Fruit fly (Drosophila melanogaster) whole organism, embryonic: ENCODE results near the gene CG32192.

Experiments
- Adf1 ChIP-seq: fragments of 200-800 bp; sonication (Bioruptor generic); IDR thresholded peaks from 2 replicates; pipeline ENCODE4 v1.3.6; 2022; ENCODE audit warnings: missing biosample characterization, missing genetic modification characterization
- CG10209 ChIP-seq: fragments of 200-800 bp; sonication (Bioruptor generic); optimal IDR thresholded peaks from 3 replicates; lab custom pipeline; 2017; ENCODE audit warnings: missing biosample characterization, mild to moderate bottlenecking, missing genetic modification characterization, missing genetic modification reagents
- CG12236 ChIP-seq: fragments of 200-800 bp; sonication (Bioruptor generic); optimal IDR thresholded peaks from 2 replicates; lab custom pipeline; 2016; ENCODE audit warnings: missing biosample characterization, missing genetic modification characterization
- CG14965 ChIP-seq: fragments of 200-800 bp; sonication (Bioruptor generic); optimal IDR thresholded peaks from 2 replicates; lab custom pipeline; 2016; ENCODE audit warnings: missing biosample characterization, missing genetic modification characterization, borderline replicate concordance
- CG15514 ChIP-seq: fragments of 200-800 bp; sonication (Bioruptor generic); optimal IDR thresholded peaks from 3 replicates; lab custom pipeline; 2017; ENCODE audit warnings: missing biosample characterization, missing genetic modification characterization, mild to moderate bottlenecking, moderate library complexity, missing genetic modification reagents
- CG1647 ChIP-seq: fragments of 200-800 bp; sonication (Bioruptor generic); optimal IDR thresholded peaks from 3 replicates; lab custom pipeline; 2016; ENCODE audit warnings: missing biosample characterization, missing genetic modification characterization
- CG17359 ChIP-seq: fragments of 200-800 bp; sonication (Bioruptor generic); optimal IDR thresholded peaks from 3 replicates; lab custom pipeline; 2018; ENCODE audit warnings: missing biosample characterization, mild to moderate bottlenecking, missing genetic modification characterization, moderate library complexity
- CG18476 ChIP-seq: fragments of 200-800 bp; sonication (Bioruptor generic); optimal IDR thresholded peaks from 2 replicates; lab custom pipeline; 2016; ENCODE audit warnings: missing biosample characterization, mild to moderate bottlenecking, missing genetic modification characterization
- CG32767 ChIP-seq: fragments of 200-800 bp; sonication (Bioruptor generic); IDR thresholded peaks from 2 replicates; pipeline ENCODE4 v1.3.6; 2022; ENCODE audit warnings: missing biosample characterization, missing genetic modification characterization
- CG6791 ChIP-seq: fragments of 200-800 bp; sonication (Bioruptor generic); IDR thresholded peaks from 3 replicates; pipeline ENCODE4 v1.3.6; 2022; ENCODE audit warnings: missing biosample characterization, missing genetic modification characterization; ENCODE audit not compliant: partially characterized antibody
- CG9437 ChIP-seq: fragments of 200-800 bp; sonication (Bioruptor generic); optimal IDR thresholded peaks from 2 replicates; lab custom pipeline; 2018; ENCODE audit warnings: missing biosample characterization, mild to moderate bottlenecking, missing genetic modification characterization
- D19A ChIP-seq: fragments of 200-800 bp; optimal IDR thresholded peaks from 3 replicates; lab custom pipeline; 2019; ENCODE audit warnings: missing biosample characterization, mild to moderate bottlenecking, missing genetic modification characterization, moderate library complexity
- Deaf1 ChIP-seq: fragments of 200-800 bp; optimal IDR thresholded peaks from 3 replicates; lab custom pipeline; 2019; ENCODE audit warnings: missing biosample characterization, mild to moderate bottlenecking, missing genetic modification characterization, moderate library complexity
- E2f2 ChIP-seq: fragments of 200-800 bp; sonication (Bioruptor generic); IDR thresholded peaks from 2 replicates; pipeline ENCODE4 v1.3.6; 2022; ENCODE audit warnings: missing biosample characterization, missing genetic modification characterization
- Fer2 ChIP-seq: fragments of 200-800 bp; sonication (Bioruptor generic); optimal IDR thresholded peaks from 2 replicates; lab custom pipeline; 2018; ENCODE audit warnings: missing biosample characterization, mild to moderate bottlenecking, missing genetic modification characterization, moderate library complexity
- H15 ChIP-seq: fragments of 200-800 bp; sonication (Bioruptor generic); IDR thresholded peaks from 3 replicates; pipeline ENCODE4 v1.3.6; 2022; ENCODE audit warnings: missing biosample characterization, missing genetic modification characterization
- HLH3B ChIP-seq: fragments of 200-800 bp; sonication (Bioruptor generic); IDR thresholded peaks from 2 replicates; pipeline ENCODE4 v1.3.6; 2022; ENCODE audit warnings: missing biosample characterization, missing genetic modification characterization
- HLHmδ ChIP-seq: fragments of 200-800 bp; sonication (Bioruptor generic); optimal IDR thresholded peaks from 2 replicates; lab custom pipeline; 2018; ENCODE audit warnings: missing biosample characterization, mild to moderate bottlenecking, missing genetic modification characterization, moderate library complexity
- Hey ChIP-seq: fragments of 200-800 bp; sonication (Bioruptor generic); optimal IDR thresholded peaks from 3 replicates; lab custom pipeline; 2018; ENCODE audit warnings: missing biosample characterization, mild to moderate bottlenecking, missing genetic modification characterization
- HmgD ChIP-seq: fragments of 200-800 bp; sonication (Bioruptor generic); optimal IDR thresholded peaks from 3 replicates; lab custom pipeline; 2016; ENCODE audit warnings: missing biosample characterization, missing genetic modification characterization
- Hr51 ChIP-seq, 2 experiments: fragments of 200-800 bp; sonication (Bioruptor generic); optimal IDR thresholded peaks; 2 replicates in 1 of 2; 3 replicates in 1 of 2; lab custom pipeline; 2016 to 2018; ENCODE audit warnings: missing biosample characterization in 2 of 2, missing genetic modification characterization in 2 of 2, mild to moderate bottlenecking in 1 of 2, moderate library complexity in 1 of 2
- Hr78 ChIP-seq, 2 experiments: fragments of 200-800 bp in 1 of 2; fragments of >200 bp in 1 of 2; sonication (Bioruptor generic) in 1 of 2; optimal IDR thresholded peaks; 2 replicates each; lab custom pipeline; 2017 to 2019; ENCODE audit warnings: missing biosample characterization in 2 of 2, missing genetic modification characterization in 2 of 2, mild to moderate bottlenecking in 1 of 2, moderate library complexity in 1 of 2
- Lhr ChIP-seq: fragments of 200-800 bp; sonication (Bioruptor generic); optimal IDR thresholded peaks from 3 replicates; lab custom pipeline; 2017; ENCODE audit warnings: mild to moderate bottlenecking, missing biosample characterization, missing genetic modification reagents, missing genetic modification characterization
- Max ChIP-seq: fragments of 200-800 bp; sonication (Bioruptor generic); optimal IDR thresholded peaks from 2 replicates; lab custom pipeline; 2016; ENCODE audit warnings: missing biosample characterization, mild to moderate bottlenecking, missing genetic modification characterization
- Rfx ChIP-seq: fragments of 200-800 bp; sonication (Bioruptor generic); IDR thresholded peaks from 2 replicates; pipeline ENCODE4 v1.3.6; 2022; ENCODE audit warnings: missing biosample characterization, missing genetic modification characterization
- Sox102F ChIP-seq: fragments of 200-800 bp; sonication (Bioruptor generic); optimal IDR thresholded peaks from 2 replicates; lab custom pipeline; 2018; ENCODE audit warnings: missing biosample characterization, mild to moderate bottlenecking, missing genetic modification characterization, moderate library complexity
- bab2 ChIP-seq: fragments of 200-800 bp; sonication (Bioruptor generic); optimal IDR thresholded peaks from 2 replicates; lab custom pipeline; 2016; ENCODE audit warnings: missing biosample characterization, missing genetic modification characterization
- corto ChIP-seq: fragments of 200-800 bp; sonication (Bioruptor generic); optimal IDR thresholded peaks from 2 replicates; lab custom pipeline; 2016; ENCODE audit warnings: missing biosample characterization, mild to moderate bottlenecking, missing genetic modification characterization, moderate library complexity
- croc ChIP-seq: fragments of 200-800 bp; sonication (Bioruptor generic); conservative IDR thresholded peaks from 3 replicates; pipeline ENCODE4 v1.3.6; 2022; ENCODE audit warnings: missing biosample characterization, missing genetic modification characterization
- crol ChIP-seq: fragments of 200-800 bp; sonication (Bioruptor generic); IDR thresholded peaks from 2 replicates; pipeline ENCODE4 v1.3.6; 2022; ENCODE audit warnings: missing biosample characterization, missing genetic modification characterization
- disco-r ChIP-seq: fragments of 200-800 bp; sonication (Bioruptor generic); optimal IDR thresholded peaks from 2 replicates; lab custom pipeline; 2016; ENCODE audit warnings: missing biosample characterization, missing genetic modification characterization
- emc ChIP-seq: fragments of 200-800 bp; sonication (Bioruptor generic); optimal IDR thresholded peaks from 2 replicates; lab custom pipeline; 2016; ENCODE audit warnings: missing biosample characterization, missing genetic modification characterization
- fd64A ChIP-seq: fragments of 200-800 bp; sonication (Bioruptor generic); optimal IDR thresholded peaks from 3 replicates; lab custom pipeline; 2018; ENCODE audit warnings: missing biosample characterization, mild to moderate bottlenecking, missing genetic modification characterization
- fru ChIP-seq: fragments of >200 bp; optimal IDR thresholded peaks from 2 replicates; lab custom pipeline; 2017
- gt ChIP-seq: fragments of 200-800 bp; sonication (Bioruptor generic); IDR thresholded peaks from 2 replicates; pipeline ENCODE4 v1.3.6; 2022; ENCODE audit warnings: missing biosample characterization, missing genetic modification characterization
- kay ChIP-seq: fragments of 200-800 bp; sonication (Bioruptor generic); optimal IDR thresholded peaks from 2 replicates; lab custom pipeline; 2016; ENCODE audit warnings: missing biosample characterization, missing genetic modification characterization
- lmd ChIP-seq: fragments of 200-800 bp; sonication (Bioruptor generic); IDR thresholded peaks from 2 replicates; pipeline ENCODE4 v1.3.6; 2022; ENCODE audit warnings: missing biosample characterization, missing genetic modification characterization
- nerfin-1 ChIP-seq: fragments of 200-800 bp; sonication (Bioruptor generic); optimal IDR thresholded peaks from 3 replicates; lab custom pipeline; 2019; ENCODE audit warnings: missing biosample characterization, mild to moderate bottlenecking, missing genetic modification characterization, moderate library complexity
- p53 ChIP-seq: fragments of 200-800 bp; sonication (Bioruptor generic); optimal IDR thresholded peaks from 2 replicates; lab custom pipeline; 2016; ENCODE audit warnings: missing biosample characterization, missing genetic modification characterization
- pb ChIP-seq: fragments of 200-800 bp; sonication (Bioruptor generic); optimal IDR thresholded peaks from 3 replicates; lab custom pipeline; 2016; ENCODE audit warnings: missing biosample characterization, missing genetic modification characterization
- pnt ChIP-seq: fragments of 200-800 bp; sonication (Bioruptor generic); optimal IDR thresholded peaks from 3 replicates; lab custom pipeline; 2016; ENCODE audit warnings: missing biosample characterization, missing genetic modification characterization
- pros ChIP-seq: fragments of 200-800 bp; sonication (Bioruptor generic); optimal IDR thresholded peaks from 3 replicates; lab custom pipeline; 2019; ENCODE audit warnings: missing biosample characterization, mild to moderate bottlenecking, missing genetic modification characterization, moderate library complexity
- rib ChIP-seq: fragments of 200-800 bp; sonication (Bioruptor generic); IDR thresholded peaks from 2 replicates; pipeline ENCODE4 v1.3.6; 2022; ENCODE audit warnings: missing biosample characterization, missing genetic modification characterization
- row ChIP-seq: fragments of 200-800 bp; sonication (Bioruptor generic); IDR thresholded peaks from 3 replicates; pipeline ENCODE4 v1.3.6; 2022; ENCODE audit warnings: missing biosample characterization, missing genetic modification characterization
- scrt ChIP-seq: fragments of 200-800 bp; sonication (Bioruptor generic); optimal IDR thresholded peaks from 2 replicates; lab custom pipeline; 2018; ENCODE audit warnings: missing biosample characterization, mild to moderate bottlenecking, missing genetic modification characterization, moderate library complexity
- sd ChIP-seq: fragments of 200-800 bp; sonication (Bioruptor generic); optimal IDR thresholded peaks from 3 replicates; lab custom pipeline; 2018; ENCODE audit warnings: missing biosample characterization, mild to moderate bottlenecking, missing genetic modification characterization, moderate library complexity
- seq ChIP-seq: fragments of 200-800 bp; sonication (Bioruptor generic); IDR thresholded peaks from 2 replicates; pipeline ENCODE4 v1.3.6; 2022; ENCODE audit warnings: missing biosample characterization, missing genetic modification characterization
- sqz ChIP-seq: fragments of 200-800 bp; sonication (Bioruptor generic); optimal IDR thresholded peaks from 3 replicates; lab custom pipeline; 2018; ENCODE audit warnings: missing biosample characterization, mild to moderate bottlenecking, missing genetic modification characterization
- wek ChIP-seq: fragments of 200-800 bp; sonication (Bioruptor generic); optimal IDR thresholded peaks from 3 replicates; lab custom pipeline; 2018; ENCODE audit warnings: missing biosample characterization, mild to moderate bottlenecking, missing genetic modification characterization, moderate library complexity
- zfh2 ChIP-seq: fragments of 200-800 bp; sonication (Bioruptor generic); optimal IDR thresholded peaks from 2 replicates; lab custom pipeline; 2016; ENCODE audit warnings: missing biosample characterization, missing genetic modification characterization

Gene CG32192

DNA sequence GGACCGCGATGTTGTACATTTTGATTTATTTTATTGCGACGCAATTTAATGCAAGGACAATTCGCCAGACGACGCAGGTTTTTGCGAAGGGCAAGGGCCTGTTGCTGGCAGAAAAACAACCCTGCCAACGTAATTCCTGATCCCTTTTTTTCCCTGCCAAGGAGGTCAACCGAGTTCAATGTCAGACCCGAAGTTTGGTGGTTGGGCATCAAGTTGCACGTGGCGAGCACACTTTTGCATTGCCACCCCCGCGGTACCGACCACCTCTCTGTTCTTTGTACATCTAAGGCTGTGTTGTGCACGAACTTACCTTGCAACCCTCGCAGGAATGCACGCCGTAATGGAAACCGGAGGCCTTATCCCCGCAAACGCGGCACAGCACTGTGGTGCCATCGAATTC lies 47.5 kb upstream of the CG32192 start:
- TF ChIP-seq sd (tag; lab: Kevin White, UChicago) (peak; percentile 13), HLHmδ (GFP tag; lab: Kevin White, UChicago) (no peak), pnt (no peak), rib (GFP tag; lab: Robert Waterston, UW) (peak; percentile 69), Fer2 (tag; lab: Kevin White, UChicago) (no peak), seq (GFP tag; lab: Robert Waterston, UW) (peak; percentile 69), lmd (GFP tag; lab: Robert Waterston, UW) (0 out of 2 replicates have a peak, but pooled peaks have one; percentile 8), Hey (tag; lab: Kevin White, UChicago) (peak; percentile 98), CG18476 (GFP tag; lab: Kevin White, UChicago) (peak; percentile 94), nerfin-1 (tag; lab: Kevin White, UChicago) (peak; percentile 85), bab2 (no peak), crol (GFP tag; lab: Robert Waterston, UW) (peak; percentile 67), scrt (GFP tag; lab: Kevin White, UChicago) (peak; percentile 67), CG6791 (0 out of 3 replicates have a peak, but pooled peaks have one; percentile 11), H15 (GFP tag; lab: Robert Waterston, UW) (no peak), Deaf1 (tag; lab: Kevin White, UChicago) (peak; percentile 49), HmgD (GFP tag; lab: Kevin White, UChicago) (no peak), Max (GFP tag; lab: Kevin White, UChicago) (no peak), pros (GFP tag; lab: Kevin White, UChicago) (peak; percentile 92), sqz (GFP tag; lab: Kevin White, UChicago) (peak; percentile 61), Rfx (peak; percentile 10; the same call in 1 of the 2 replicates)

DNA sequence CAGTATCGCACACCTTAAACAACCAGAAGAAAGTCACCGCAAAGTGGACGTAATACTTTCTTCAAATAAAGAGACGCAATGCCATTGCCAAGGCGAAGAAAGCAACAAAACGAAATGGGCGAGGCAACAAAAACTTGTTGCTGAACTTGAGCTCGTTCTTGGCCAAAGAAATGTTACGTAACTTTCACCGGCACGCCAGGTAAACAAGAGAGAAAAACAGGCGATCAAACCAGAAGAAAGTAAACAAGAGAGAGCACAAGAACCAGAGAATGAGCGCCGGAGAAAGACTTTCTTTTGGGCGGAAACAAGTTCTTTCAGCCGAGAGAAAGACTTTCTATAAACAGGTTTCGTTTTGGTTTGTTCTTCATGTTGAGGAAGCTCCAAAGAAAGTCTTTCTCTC lies 46.8 kb upstream of the CG32192 start:
- TF ChIP-seq bab2 (no peak), zfh2 (GFP tag; lab: Kevin White, UChicago) (no peak), wek (GFP tag; lab: Kevin White, UChicago) (no peak), corto (GFP tag; lab: Kevin White, UChicago) (no peak), disco-r (GFP tag; lab: Kevin White, UChicago) (no peak), pb (GFP tag; lab: Kevin White, UChicago) (no peak), p53 (GFP tag; lab: Kevin White, UChicago) (no peak), CG9437 (GFP tag; lab: Kevin White, UChicago) (no peak), fd64A (no peak), row (GFP tag; lab: Robert Waterston, UW) (no peak), croc (GFP tag; lab: Robert Waterston, UW) (no peak), CG15514 (GFP tag; lab: Kevin White, UChicago) (no peak), Lhr (GFP tag; lab: Kevin White, UChicago) (no peak), Hr51 (GFP tag; optimal IDR thresholded peaks at IDR 0.05; lab: Kevin White, UChicago) (no peak), D19A (tag; lab: Kevin White, UChicago) (no peak), Adf1 (GFP tag; lab: Robert Waterston, UW) (no peak), CG1647 (GFP tag; lab: Kevin White, UChicago) (no peak), kay (no peak), gt (GFP tag; lab: Robert Waterston, UW) (no peak), Sox102F (no peak), HLH3B (GFP tag; lab: Robert Waterston, UW) (no peak), CG14965 (GFP tag; lab: Kevin White, UChicago) (no peak), emc (GFP tag; lab: Kevin White, UChicago) (no peak), fru (lab: Kevin White, UChicago) (no peak), CG12236 (peak; percentile 48), E2f2 (GFP tag; lab: Robert Waterston, UW) (no peak), Hr78 (GFP tag; optimal IDR thresholded peaks at IDR 0.05; lab: Kevin White, UChicago) (no peak), CG6791 (no peak), CG17359 (tag; lab: Kevin White, UChicago) (no peak), CG10209 (GFP tag; lab: Kevin White, UChicago) (no peak), CG32767 (peak; percentile 20; the same call in 1 of the 2 replicates)
